Fruit fly (Drosophila melanogaster): ENCODE results near the gene dpr8.
"Not testable (repeated sequence)": the region's sequence is repeated elsewhere in the genome, so short reads cannot be mapped to it uniquely, and the experiment has no call there.

Gene dpr8

dm6 chrX:14289293-14289692 lies 32.7 kb upstream of the dpr8 start, which contains the start of gene CG9400 (continued):
- TF ChIP-seq grn (GFP tag; optimal IDR thresholded peaks at IDR 0.05), result no peak

- TF ChIP-seq Mrtf (GFP tag; IDR thresholded peaks at IDR 0.05); bab2 (GFP tag; optimal IDR thresholded peaks at IDR 0.05); Abd-B (GFP tag; optimal IDR thresholded peaks at IDR 0.05): not testable (repeated sequence)
Observed at dm6 chrX:14315483-14315882, 6.5 kb upstream of the dpr8 start, which contains the start of gene betaNACtes2. Gene betaNACtes2, minus strand, starts transcription at chrX:14315583.

- not testable (repeated sequence) for TF ChIP-seq Side, chn, CG13123 (GFP tag; optimal IDR thresholded peaks at IDR 0.05)
Observed at dm6 chrX:14317050-14317449, 5.0 kb upstream of the dpr8 start, which contains the start of gene betaNACtes6. Gene betaNACtes6, minus strand, starts transcription at chrX:14317150.

dm6 chrX:14331490-14332182 lies 9.6 kb downstream of the dpr8 start:
- TF ChIP-seq onecut (GFP tag; IDR thresholded peaks at IDR 0.05), result no peak
- no peak for TF ChIP-seq peb (GFP tag; IDR thresholded peaks at IDR 0.05)
- TF ChIP-seq Xrp1 (GFP tag; IDR thresholded peaks at IDR 0.05), result peak; percentile 21; the same call in 1 of the 2 replicates
- TF ChIP-seq Hmr (GFP tag; optimal IDR thresholded peaks at IDR 0.05), result peak; percentile 4
- TF ChIP-seq CG6175 (GFP tag; IDR thresholded peaks at IDR 0.05), result no peak
- TF ChIP-seq tap (tag; optimal IDR thresholded peaks at IDR 0.05), result no peak
- no peak for TF ChIP-seq dan (GFP tag; IDR thresholded peaks at IDR 0.05)
- TF ChIP-seq ind (GFP tag; optimal IDR thresholded peaks at IDR 0.05), result peak; percentile 1
- TF ChIP-seq ham (GFP tag; IDR thresholded peaks at IDR 0.05), result no peak
- no peak for TF ChIP-seq CG7928 (GFP tag; optimal IDR thresholded peaks at IDR 0.05)
- no peak for TF ChIP-seq MBD-R2 (GFP tag; IDR thresholded peaks at IDR 0.05)
- TF ChIP-seq CG15269 (tag; optimal IDR thresholded peaks at IDR 0.05), result peak; percentile 26
- TF ChIP-seq CG1233 (GFP tag; optimal IDR thresholded peaks at IDR 0.05), result no peak
- no peak for TF ChIP-seq tio (GFP tag; optimal IDR thresholded peaks at IDR 0.05)
- no peak for TF ChIP-seq vnd (GFP tag; IDR thresholded peaks at IDR 0.05; ENCODE audit: partially characterized antibody)
- no peak for TF ChIP-seq sens-2 (GFP tag; IDR thresholded peaks at IDR 0.05)
- peak; percentile 23 for TF ChIP-seq CG7839 (tag; optimal IDR thresholded peaks at IDR 0.05)
- TF ChIP-seq CG33557 (GFP tag; optimal IDR thresholded peaks at IDR 0.05), result no peak
- TF ChIP-seq lola (GFP tag; optimal IDR thresholded peaks at IDR 0.05), result no peak
- TF ChIP-seq CG14441 (GFP tag; IDR thresholded peaks at IDR 0.05), result no peak
- no peak for TF ChIP-seq CG7271 (tag; optimal IDR thresholded peaks at IDR 0.05)
- TF ChIP-seq Antp (GFP tag; optimal IDR thresholded peaks at IDR 0.05), result no peak
- TF ChIP-seq Hr51 (GFP tag; optimal IDR thresholded peaks at IDR 0.05), result peak in 1 of 2 experiments; percentile 12
- TF ChIP-seq CG4730 (GFP tag; IDR thresholded peaks at IDR 0.05), result no peak
- peak; percentile 48 for TF ChIP-seq dmrt99B (tag; optimal IDR thresholded peaks at IDR 0.05)
- no peak for TF ChIP-seq CG13123 (GFP tag; optimal IDR thresholded peaks at IDR 0.05)
- TF ChIP-seq klu (GFP tag; IDR thresholded peaks at IDR 0.05), result no peak
- no peak for TF ChIP-seq fu2 (GFP tag; optimal IDR thresholded peaks at IDR 0.05)
- no peak for TF ChIP-seq CG6689 (GFP tag; IDR thresholded peaks at IDR 0.05)
- TF ChIP-seq Ada2b (GFP tag; IDR thresholded peaks at IDR 0.05), result no peak
- no peak for TF ChIP-seq CG1832 (GFP tag; optimal IDR thresholded peaks at IDR 0.05)
- TF ChIP-seq pan (optimal IDR thresholded peaks at IDR 0.05), result no peak
- peak in 1 of 2 experiments; percentile 26 for TF ChIP-seq pan (GFP tag; optimal IDR thresholded peaks at IDR 0.05 in 1 of 2, IDR thresholded peaks at IDR 0.05 in 1 of 2)
- TF ChIP-seq CG17612 (GFP tag; IDR thresholded peaks at IDR 0.05), result no peak
- no peak for TF ChIP-seq CG7556 (GFP tag; optimal IDR thresholded peaks at IDR 0.05)
- TF ChIP-seq CG8290 (GFP tag; optimal IDR thresholded peaks at IDR 0.05), result no peak
- TF ChIP-seq CG8290 (tag; optimal IDR thresholded peaks at IDR 0.05), result no peak
- TF ChIP-seq CG10979 (tag; optimal IDR thresholded peaks at IDR 0.05), result peak; percentile 11
- peak; percentile 52 for TF ChIP-seq CG11504 (tag; optimal IDR thresholded peaks at IDR 0.05)

Data from whole organism, embryonic.